Worm (Caenorhabditis elegans) whole organism, L4/young adult: ENCODE results near the gene rfip-2.

ENCODE experiments used
- W03F9.2 ChIP-seq: fragments of 150-350 bp; optimal IDR thresholded peaks from 2 replicates; lab custom pipeline; 2014; ENCODE audit warnings: missing biosample characterization, missing genetic modification characterization
- dao-5 ChIP-seq: sonication (generic microtip); optimal IDR thresholded peaks from 2 replicates; lab custom pipeline; 2016; ENCODE audit warnings: missing genotype, missing genetic modification characterization, moderate library complexity, missing compliant biosample characterization
- him-1 ChIP-seq: sonication (generic microtip); optimal IDR thresholded peaks from 2 replicates; lab custom pipeline; 2016; ENCODE audit warnings: missing genotype, missing genetic modification reagents, missing genetic modification characterization, missing compliant biosample characterization

Gene rfip-2

ce11 chrII:723488-723887 lies at the start of gene rfip-2:
Gene rfip-2 (plus strand): TSS chrII:723788.
- TF ChIP-seq W03F9.2 (tag; lab: Kevin White, UChicago) = no peak
- TF ChIP-seq dao-5 (tag; lab: Kevin White, UChicago) = no peak
- TF ChIP-seq him-1 (tag; lab: Kevin White, UChicago) = no peak

ce11 chrII:674116-674515 lies 49.5 kb upstream of the rfip-2 start, which contains the start of gene Y39F10C.3:
Gene Y39F10C.3 (plus strand): TSS chrII:674416.
- TF ChIP-seq W03F9.2 (tag; lab: Kevin White, UChicago) = no peak
- TF ChIP-seq him-1 (tag; lab: Kevin White, UChicago) = no peak
- TF ChIP-seq dao-5 (tag; lab: Kevin White, UChicago) = no peak

- TF ChIP-seq W03F9.2 (tag; lab: Kevin White, UChicago) (no peak), him-1 (tag; lab: Kevin White, UChicago) (no peak), dao-5 (tag; lab: Kevin White, UChicago) (no peak)
Observed at ce11 chrII:675303-675702, 48.3 kb upstream of the rfip-2 start, which contains the start of gene Y39F10C.1. Gene Y39F10C.1 (plus strand): TSS chrII:675603.

ce11 chrII:675822-676221 lies 47.8 kb upstream of the rfip-2 start:
- TF ChIP-seq W03F9.2 (tag; lab: Kevin White, UChicago) (no peak), dao-5 (tag; lab: Kevin White, UChicago) (no peak), him-1 (tag; lab: Kevin White, UChicago) (no peak)

ce11 chrII:678581-678980 lies 45.0 kb upstream of the rfip-2 start, which contains the start of gene T02H6.9:
Gene T02H6.9 (plus strand): TSS chrII:678881.
- no peak for TF ChIP-seq W03F9.2 (tag; lab: Kevin White, UChicago)
- TF ChIP-seq dao-5 (tag; lab: Kevin White, UChicago) = no peak
- TF ChIP-seq him-1 (tag; lab: Kevin White, UChicago) = no peak

- TF ChIP-seq dao-5 (tag; lab: Kevin White, UChicago) (no peak), W03F9.2 (tag; lab: Kevin White, UChicago) (no peak), him-1 (tag; lab: Kevin White, UChicago) (no peak)
Observed at ce11 chrII:680612-681011, 43.0 kb upstream of the rfip-2 start, which contains the start of the genes T02H6.10 and T02H6.8. Gene T02H6.10 (minus strand): TSS chrII:680712. Gene T02H6.8 (plus strand): TSS chrII:680832.

ce11 chrII:682326-682725 lies 41.3 kb upstream of the rfip-2 start, which contains the start of gene T02H6.7:
Gene T02H6.7 (plus strand): TSS chrII:682626.
- no peak for TF ChIP-seq him-1 (tag; lab: Kevin White, UChicago)
- TF ChIP-seq dao-5 (tag; lab: Kevin White, UChicago) = no peak
- TF ChIP-seq W03F9.2 (tag; lab: Kevin White, UChicago) = no peak

- TF ChIP-seq dao-5 (tag; lab: Kevin White, UChicago) (no peak), him-1 (tag; lab: Kevin White, UChicago) (no peak), W03F9.2 (tag; lab: Kevin White, UChicago) (no peak)
Observed at ce11 chrII:683467-683866, 40.1 kb upstream of the rfip-2 start, which contains the start of gene T02H6.6. Gene T02H6.6 (plus strand): TSS chrII:683767.

ce11 chrII:684811-685210 lies 38.8 kb upstream of the rfip-2 start, which contains the start of gene T02H6.5:
Gene T02H6.5 (plus strand): TSS chrII:685111.
- TF ChIP-seq W03F9.2 (tag; lab: Kevin White, UChicago) = no peak
- no peak for TF ChIP-seq him-1 (tag; lab: Kevin White, UChicago)
- no peak for TF ChIP-seq dao-5 (tag; lab: Kevin White, UChicago)

ce11 chrII:689749-690148 lies 33.8 kb upstream of the rfip-2 start, which contains the start of gene T02H6.4:
Gene T02H6.4 (plus strand): TSS chrII:690049.
- TF ChIP-seq dao-5 (tag; lab: Kevin White, UChicago) = no peak

ce11 chrII:691550-691949 lies 32.0 kb upstream of the rfip-2 start, which contains the start of gene T02H6.3:
Gene T02H6.3 (plus strand): TSS chrII:691850.
- TF ChIP-seq him-1 (tag; lab: Kevin White, UChicago) (no peak), W03F9.2 (tag; lab: Kevin White, UChicago) (no peak), dao-5 (tag; lab: Kevin White, UChicago) (no peak)

- TF ChIP-seq him-1 (tag; lab: Kevin White, UChicago) (no peak), W03F9.2 (tag; lab: Kevin White, UChicago) (no peak), dao-5 (tag; lab: Kevin White, UChicago) (no peak)
Observed at ce11 chrII:701025-701370, 22.6 kb upstream of the rfip-2 start, which contains the start of gene T02H6.11. Gene T02H6.11 (minus strand): TSS chrII:701125.

- no peak for TF ChIP-seq dao-5 (tag; lab: Kevin White, UChicago)
- no peak for TF ChIP-seq W03F9.2 (tag; lab: Kevin White, UChicago)
- TF ChIP-seq him-1 (tag; lab: Kevin White, UChicago) = no peak
Observed at ce11 chrII:701371-702139, 22.0 kb upstream of the rfip-2 start, which contains the start of gene thoc-1. Gene thoc-1 (plus strand): TSS chrII:702107.
